Fruit fly (Drosophila melanogaster) whole organism, embryonic: ENCODE results near the gene scpr-B.

ENCODE experiments used
- Adf1 ChIP-seq: fragments of 200-800 bp; sonication (Bioruptor generic); IDR thresholded peaks from 2 replicates; pipeline ENCODE4 v1.3.6; 2022; ENCODE audit warnings: missing biosample characterization, missing genetic modification characterization
- B-H1 ChIP-seq: fragments of 200-800 bp; sonication (Bioruptor generic); IDR thresholded peaks from 3 replicates; pipeline ENCODE4 v1.3.6; 2022; ENCODE audit warnings: missing biosample characterization, missing genetic modification characterization
- CG10209 ChIP-seq: fragments of 200-800 bp; sonication (Bioruptor generic); optimal IDR thresholded peaks from 3 replicates; lab custom pipeline; 2017; ENCODE audit warnings: missing biosample characterization, mild to moderate bottlenecking, missing genetic modification characterization, missing genetic modification reagents
- CG10321 ChIP-seq: fragments of 200-800 bp; sonication (Bioruptor generic); IDR thresholded peaks from 2 replicates; pipeline ENCODE4 v1.3.6; 2022; ENCODE audit warnings: missing biosample characterization, missing genetic modification characterization
- CG11723 ChIP-seq: fragments of 200-800 bp; sonication (Bioruptor generic); optimal IDR thresholded peaks from 2 replicates; lab custom pipeline; 2017; ENCODE audit warnings: missing biosample characterization, mild to moderate bottlenecking, missing genetic modification characterization
- CG1233 ChIP-seq: fragments of 200-800 bp; sonication (Bioruptor generic); optimal IDR thresholded peaks from 4 replicates; lab custom pipeline; 2018; ENCODE audit warnings: missing biosample characterization, mild to moderate bottlenecking, missing genetic modification characterization
- CG14860 ChIP-seq: fragments of 200-800 bp; sonication (Bioruptor generic); IDR thresholded peaks from 3 replicates; pipeline ENCODE4 v1.3.6; 2022; ENCODE audit warnings: missing biosample characterization, missing genetic modification characterization; ENCODE audit not compliant: partially characterized antibody
- CG17186 ChIP-seq: fragments of 200-800 bp; sonication (Bioruptor generic); optimal IDR thresholded peaks from 3 replicates; lab custom pipeline; 2017; ENCODE audit warnings: missing biosample characterization, missing genetic modification reagents, missing genetic modification characterization
- CG17361 ChIP-seq: fragments of 200-800 bp; sonication (Bioruptor generic); IDR thresholded peaks from 3 replicates; pipeline ENCODE4 v1.3.6; 2022; ENCODE audit warnings: missing biosample characterization, missing genetic modification characterization
- CG30431 ChIP-seq: fragments of 200-800 bp; sonication (Bioruptor generic); optimal IDR thresholded peaks from 2 replicates; lab custom pipeline; 2017; ENCODE audit warnings: missing biosample characterization, missing genetic modification characterization
- CG31224 ChIP-seq: fragments of 200-800 bp; sonication (Bioruptor generic); IDR thresholded peaks from 2 replicates; pipeline ENCODE4 v1.3.6; 2022; ENCODE audit warnings: missing biosample characterization, missing genetic modification characterization
- CG3281 ChIP-seq: fragments of 200-800 bp; sonication (Bioruptor generic); optimal IDR thresholded peaks from 3 replicates; lab custom pipeline; 2017; ENCODE audit warnings: missing biosample characterization, mild to moderate bottlenecking, missing genetic modification characterization
- CG34422 ChIP-seq: fragments of 200-800 bp; sonication (Bioruptor generic); IDR thresholded peaks from 3 replicates; pipeline ENCODE4 v1.3.6; 2022; ENCODE audit warnings: missing biosample characterization, missing genetic modification characterization
- CG3838 ChIP-seq: fragments of 200-800 bp; sonication (Bioruptor generic); optimal IDR thresholded peaks from 3 replicates; lab custom pipeline; 2016; ENCODE audit warnings: missing biosample characterization, missing genetic modification characterization
- CG3847 ChIP-seq: fragments of 200-800 bp; sonication (Bioruptor generic); IDR thresholded peaks from 2 replicates; pipeline ENCODE4 v1.3.6; 2022; ENCODE audit warnings: missing biosample characterization, missing genetic modification characterization
- CG4282 ChIP-seq: fragments of 200-800 bp; sonication (Bioruptor generic); optimal IDR thresholded peaks from 2 replicates; lab custom pipeline; 2016; ENCODE audit warnings: missing biosample characterization, missing genetic modification characterization
- CG4404 ChIP-seq: fragments of 200-800 bp; sonication (Bioruptor generic); IDR thresholded peaks from 2 replicates; pipeline ENCODE4 v1.3.6; 2022; ENCODE audit warnings: missing biosample characterization, missing genetic modification characterization
- CG4424 ChIP-seq: fragments of 200-800 bp; sonication (Bioruptor generic); optimal IDR thresholded peaks from 3 replicates; lab custom pipeline; 2016; ENCODE audit warnings: missing biosample characterization, missing genetic modification characterization
- CG6791 ChIP-seq: fragments of 200-800 bp; sonication (Bioruptor generic); IDR thresholded peaks from 3 replicates; pipeline ENCODE4 v1.3.6; 2022; ENCODE audit warnings: missing biosample characterization, missing genetic modification characterization; ENCODE audit not compliant: partially characterized antibody
- CG6813 ChIP-seq: fragments of 200-800 bp; sonication (Bioruptor generic); optimal IDR thresholded peaks from 2 replicates; lab custom pipeline; 2017; ENCODE audit warnings: missing biosample characterization, missing genetic modification characterization, mild to moderate bottlenecking, moderate library complexity, missing genetic modification reagents
- CG7357 ChIP-seq: fragments of 200-800 bp; sonication (Bioruptor generic); IDR thresholded peaks from 3 replicates; pipeline ENCODE4 v1.3.6; 2022; ENCODE audit warnings: missing biosample characterization, missing genetic modification characterization
- CG8944 ChIP-seq: fragments of 200-800 bp; sonication (Bioruptor generic); optimal IDR thresholded peaks from 3 replicates; lab custom pipeline; 2016; ENCODE audit warnings: missing biosample characterization, missing genetic modification characterization
- CoRest ChIP-seq: fragments of 200-800 bp; sonication (Bioruptor generic); optimal IDR thresholded peaks from 3 replicates; lab custom pipeline; 2018; ENCODE audit warnings: missing biosample characterization, mild to moderate bottlenecking, missing genetic modification characterization, moderate library complexity
- D ChIP-seq, 2 experiments: fragments of 200-800 bp in 1 of 2; fragments of >200 bp in 1 of 2; sonication (Bioruptor generic) in 1 of 2; optimal IDR thresholded peaks; 2 replicates in 1 of 2; 3 replicates in 1 of 2; lab custom pipeline; 2017; ENCODE audit warnings: mild to moderate bottlenecking in 1 of 2, missing biosample characterization in 1 of 2, missing genetic modification characterization in 1 of 2, missing genetic modification reagents in 1 of 2
- Dek ChIP-seq: fragments of 200-800 bp; sonication (Bioruptor generic); optimal IDR thresholded peaks from 3 replicates; lab custom pipeline; 2019; ENCODE audit warnings: missing biosample characterization, mild to moderate bottlenecking, missing genetic modification characterization, moderate library complexity
- Fer3 ChIP-seq: fragments of 200-800 bp; sonication (Bioruptor generic); optimal IDR thresholded peaks from 2 replicates; lab custom pipeline; 2018; ENCODE audit warnings: missing biosample characterization, mild to moderate bottlenecking, missing genetic modification characterization, moderate library complexity
- HLH54F ChIP-seq: fragments of 200-800 bp; sonication (Bioruptor generic); optimal IDR thresholded peaks from 3 replicates; lab custom pipeline; 2016; ENCODE audit warnings: missing biosample characterization, missing genetic modification characterization
- Hr3 ChIP-seq: fragments of 200-800 bp; sonication (Bioruptor generic); optimal IDR thresholded peaks from 3 replicates; lab custom pipeline; 2016; ENCODE audit warnings: missing biosample characterization, missing genetic modification characterization
- Hr39 ChIP-seq: fragments of >200 bp; optimal IDR thresholded peaks from 2 replicates; lab custom pipeline; 2017
- Myb ChIP-seq: fragments of 200-800 bp; sonication (Bioruptor generic); optimal IDR thresholded peaks from 2 replicates; lab custom pipeline; 2016; ENCODE audit warnings: missing biosample characterization, missing genetic modification characterization
- Neu2 ChIP-seq: fragments of 200-800 bp; sonication (Bioruptor generic); optimal IDR thresholded peaks from 3 replicates; lab custom pipeline; 2016; ENCODE audit warnings: missing biosample characterization, missing genetic modification characterization, borderline replicate concordance
- Side ChIP-seq: fragments of 200-800 bp; sonication (Bioruptor generic); optimal IDR thresholded peaks from 2 replicates; lab custom pipeline; 2016; ENCODE audit warnings: missing biosample characterization, missing genetic modification characterization
- Trl ChIP-seq, 3 experiments: fragments of >200 bp in 2 of 3; fragments of 200-800 bp in 1 of 3; sonication (Bioruptor generic) in 1 of 3; optimal IDR thresholded peaks; 2 replicates in 1 of 3; 3 replicates in 2 of 3; lab custom pipeline; 2016 to 2017; ENCODE audit warnings: missing biosample characterization in 1 of 3, missing genetic modification characterization in 1 of 3
- bowl ChIP-seq: fragments of 200-800 bp; sonication (Bioruptor generic); IDR thresholded peaks from 2 replicates; pipeline ENCODE4 v1.3.6; 2022; ENCODE audit warnings: missing biosample characterization, missing genetic modification characterization
- btn ChIP-seq: fragments of 200-800 bp; sonication (Bioruptor generic); optimal IDR thresholded peaks from 2 replicates; lab custom pipeline; 2016; ENCODE audit warnings: missing biosample characterization, missing genetic modification characterization
- cg ChIP-seq: fragments of 200-800 bp; sonication (Bioruptor generic); optimal IDR thresholded peaks from 3 replicates; lab custom pipeline; 2019; ENCODE audit warnings: missing biosample characterization, mild to moderate bottlenecking, missing genetic modification characterization, moderate library complexity
- chif ChIP-seq, 2 experiments: fragments of 200-800 bp; sonication (Bioruptor generic); optimal IDR thresholded peaks; 3 replicates each; lab custom pipeline; 2016; ENCODE audit warnings: missing biosample characterization in 2 of 2, missing genetic modification characterization in 2 of 2
- dysf ChIP-seq: fragments of 200-800 bp; sonication (Bioruptor generic); IDR thresholded peaks from 3 replicates; pipeline ENCODE4 v1.3.6; 2022; ENCODE audit warnings: missing biosample characterization, missing genetic modification characterization
- gfzf ChIP-seq: fragments of 200-800 bp; sonication (Bioruptor generic); optimal IDR thresholded peaks from 2 replicates; lab custom pipeline; 2016; ENCODE audit warnings: missing biosample characterization, mild to moderate bottlenecking, missing genetic modification characterization, moderate library complexity
- gt ChIP-seq: fragments of 200-800 bp; sonication (Bioruptor generic); IDR thresholded peaks from 2 replicates; pipeline ENCODE4 v1.3.6; 2022; ENCODE audit warnings: missing biosample characterization, missing genetic modification characterization
- hb ChIP-seq: fragments of 200-800 bp; sonication (Bioruptor generic); IDR thresholded peaks from 3 replicates; pipeline ENCODE4 v1.3.6; 2022; ENCODE audit warnings: missing biosample characterization, missing genetic modification characterization; ENCODE audit not compliant: partially characterized antibody
- her ChIP-seq: fragments of 200-800 bp; sonication (Bioruptor generic); optimal IDR thresholded peaks from 2 replicates; lab custom pipeline; 2016; ENCODE audit warnings: missing biosample characterization, missing genetic modification characterization
- luna ChIP-seq: fragments of 200-800 bp; sonication (Bioruptor generic); optimal IDR thresholded peaks from 2 replicates; lab custom pipeline; 2016; ENCODE audit warnings: missing biosample characterization, missing genetic modification characterization
- odd ChIP-seq: fragments of 200-800 bp; sonication (Bioruptor generic); optimal IDR thresholded peaks from 2 replicates; lab custom pipeline; 2017; ENCODE audit warnings: missing biosample characterization, mild to moderate bottlenecking, missing genetic modification characterization
- pb ChIP-seq: fragments of 200-800 bp; sonication (Bioruptor generic); optimal IDR thresholded peaks from 3 replicates; lab custom pipeline; 2016; ENCODE audit warnings: missing biosample characterization, missing genetic modification characterization
- stwl ChIP-seq: fragments of 200-800 bp; sonication (Bioruptor generic); optimal IDR thresholded peaks from 3 replicates; lab custom pipeline; 2018; ENCODE audit warnings: missing biosample characterization, mild to moderate bottlenecking, missing genetic modification characterization, moderate library complexity
- sug ChIP-seq: fragments of 200-800 bp; optimal IDR thresholded peaks from 2 replicates; lab custom pipeline; 2019; ENCODE audit warnings: missing biosample characterization, mild to moderate bottlenecking, missing genetic modification characterization, moderate library complexity
- zen2 ChIP-seq: fragments of 200-800 bp; sonication (Bioruptor generic); IDR thresholded peaks from 3 replicates; pipeline ENCODE4 v1.3.6; 2022; ENCODE audit warnings: missing biosample characterization, missing genetic modification characterization; ENCODE audit not compliant: partially characterized antibody

The scpr-B gene

DNA sequence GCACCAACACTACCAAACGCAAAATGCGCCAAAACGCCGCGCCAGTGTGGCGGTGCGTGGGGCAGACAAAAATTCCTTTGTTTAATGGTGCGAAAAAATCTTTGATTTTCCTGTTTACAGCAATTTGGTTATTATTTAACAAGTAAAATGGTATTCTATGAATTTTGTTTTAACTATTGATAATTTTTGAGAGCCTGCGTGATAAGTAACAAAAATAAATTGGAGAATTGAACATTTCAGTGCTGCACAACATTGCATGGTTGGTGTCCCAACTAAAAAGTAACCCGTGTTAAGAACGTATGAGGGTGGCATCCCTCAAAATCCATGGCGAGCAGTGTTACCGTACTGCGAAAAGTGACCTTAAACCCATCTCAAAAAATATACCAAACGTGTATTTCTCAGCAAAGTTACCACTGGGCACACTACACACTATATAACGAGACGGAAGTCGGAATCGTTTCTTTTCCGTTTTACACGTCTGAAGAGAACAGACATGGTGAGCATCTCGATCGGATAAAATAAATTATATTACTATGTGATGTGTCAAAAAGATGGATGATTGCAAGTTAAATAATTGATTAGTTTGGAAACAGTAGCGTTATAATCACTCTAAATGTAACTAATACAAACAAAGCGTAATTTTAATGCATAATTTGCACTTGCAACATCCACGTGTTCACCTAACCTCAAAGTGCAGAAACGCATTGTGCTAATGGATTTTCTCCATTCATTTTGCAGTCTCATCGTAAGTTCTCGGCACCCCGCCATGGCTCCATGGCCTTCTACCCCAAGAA is 19.2 kb downstream of the scpr-B start, which contains the start of the genes CG6693 and RpL3 (continued):
- TF ChIP-seq Side (GFP tag; lab: Kevin White, UChicago): peak; percentile 63
- peak; percentile 5 for TF ChIP-seq CG4282 (GFP tag; lab: Kevin White, UChicago)
- TF ChIP-seq CG31224 (GFP tag; lab: Robert Waterston, UW): peak; percentile 55
- TF ChIP-seq CG4424: peak; percentile 56
- TF ChIP-seq Trl (optimal IDR thresholded peaks at IDR 0.05; lab: Kevin White, UChicago): peak in 1 of 2 experiments; percentile 12
- peak; percentile 84 for TF ChIP-seq Trl (GFP tag; optimal IDR thresholded peaks at IDR 0.05; lab: Kevin White, UChicago)
- peak; percentile 100 for TF ChIP-seq gfzf (GFP tag; lab: Kevin White, UChicago)
- no peak for TF ChIP-seq D (optimal IDR thresholded peaks at IDR 0.05; lab: Kevin White, UChicago)
- peak; percentile 44 for TF ChIP-seq D (GFP tag; optimal IDR thresholded peaks at IDR 0.05; lab: Kevin White, UChicago)
- TF ChIP-seq CG10209 (GFP tag; lab: Kevin White, UChicago): peak; percentile 69
- peak; percentile 79 for TF ChIP-seq CG1233 (GFP tag; lab: Kevin White, UChicago)
- peak; percentile 52 for TF ChIP-seq pb (GFP tag; lab: Kevin White, UChicago)
- TF ChIP-seq CG14860 (GFP tag; lab: Robert Waterston, UW): no peak
- TF ChIP-seq CG3281 (GFP tag; lab: Kevin White, UChicago): peak; percentile 85
- no peak for TF ChIP-seq CG4404 (GFP tag; lab: Robert Waterston, UW)
- peak; percentile 70 for TF ChIP-seq sug (tag; lab: Kevin White, UChicago)
- TF ChIP-seq gt (GFP tag; lab: Robert Waterston, UW): no peak
- TF ChIP-seq Fer3 (tag; lab: Kevin White, UChicago): peak; percentile 88
- peak; percentile 26 for TF ChIP-seq chif (GFP tag; optimal IDR thresholded peaks at IDR 0.05; lab: Kevin White, UChicago)
- TF ChIP-seq Myb (GFP tag; lab: Kevin White, UChicago): peak; percentile 48
- TF ChIP-seq btn (GFP tag; lab: Kevin White, UChicago): peak; percentile 47
- TF ChIP-seq CG34422 (GFP tag; lab: Robert Waterston, UW): peak; percentile 91
- peak; percentile 50 for TF ChIP-seq luna (GFP tag; lab: Kevin White, UChicago)
- TF ChIP-seq hb: no peak
- TF ChIP-seq CG8944 (GFP tag; lab: Kevin White, UChicago): peak; percentile 4
- TF ChIP-seq Neu2 (GFP tag; lab: Kevin White, UChicago): peak; percentile 26
- TF ChIP-seq CG7357 (GFP tag; lab: Robert Waterston, UW): 0 out of 3 replicates have a peak, but pooled peaks have one; percentile 24
- peak; percentile 43; the same call in 2 of the 3 replicates for TF ChIP-seq dysf
- TF ChIP-seq Adf1: peak; percentile 53; the same call in 1 of the 2 replicates
- peak; percentile 65 for TF ChIP-seq CG3847 (GFP tag; lab: Robert Waterston, UW)
- peak; percentile 49 for TF ChIP-seq stwl (tag; lab: Kevin White, UChicago)
- no peak for TF ChIP-seq CG30431 (GFP tag; lab: Kevin White, UChicago)
- TF ChIP-seq CoRest (tag; lab: Kevin White, UChicago): peak; percentile 44
- TF ChIP-seq CG17361 (GFP tag; lab: Robert Waterston, UW): peak; percentile 78
- peak; percentile 54; the same call in 1 of the 2 replicates for TF ChIP-seq CG10321 (GFP tag; lab: Robert Waterston, UW)
- peak; percentile 56 for TF ChIP-seq CG11723 (GFP tag; lab: Kevin White, UChicago)
- TF ChIP-seq CG6791: no peak; the same call in 2 of the 3 replicates
- TF ChIP-seq Hr39: no peak
- TF ChIP-seq B-H1: peak; percentile 23; the same call in 1 of the 3 replicates
- TF ChIP-seq cg: peak; percentile 79
- peak; percentile 62 for TF ChIP-seq her (GFP tag; lab: Kevin White, UChicago)
- TF ChIP-seq Dek: peak; percentile 70
- TF ChIP-seq odd (GFP tag; lab: Kevin White, UChicago): peak; percentile 89
- peak; percentile 42 for TF ChIP-seq Hr3 (GFP tag; lab: Kevin White, UChicago)
- peak; percentile 80 for TF ChIP-seq CG17186 (GFP tag; lab: Kevin White, UChicago)
- peak; percentile 53 for TF ChIP-seq HLH54F (GFP tag; lab: Kevin White, UChicago)
- TF ChIP-seq CG6813 (GFP tag; lab: Kevin White, UChicago): peak; percentile 90
- TF ChIP-seq zen2 (GFP tag; lab: Robert Waterston, UW): no peak
- TF ChIP-seq CG3838 (GFP tag; lab: Kevin White, UChicago): peak; percentile 25
- peak; percentile 61; the same call in 1 of the 2 replicates for TF ChIP-seq bowl (GFP tag; lab: Robert Waterston, UW)
